Fruit fly (Drosophila melanogaster): Measurements from ENCODE around the gene Eig71Ej.
A peak's percentile ranks its signal among the peaks of the same experiment; 100 is the strongest.

Gene Eig71Ej

dm6 chr3L:15625676-15626414 is 35.0 kb downstream of the Eig71Ej start:
- TF ChIP-seq Abd-B (GFP tag; optimal IDR thresholded peaks at IDR 0.05) (no peak), lola (GFP tag; optimal IDR thresholded peaks at IDR 0.05) (no peak), Dfd (GFP tag; optimal IDR thresholded peaks at IDR 0.05) (peak; percentile 51), GATAd (GFP tag; optimal IDR thresholded peaks at IDR 0.05) (no peak), Hnf4 (GFP tag; optimal IDR thresholded peaks at IDR 0.05) (peak; percentile 78), h (GFP tag; optimal IDR thresholded peaks at IDR 0.05) (peak; percentile 94), ey (GFP tag; optimal IDR thresholded peaks at IDR 0.05) (peak; percentile 84), dsf (GFP tag; optimal IDR thresholded peaks at IDR 0.05; ENCODE audit: borderline replicate concordance) (peak; percentile 35), HLH106 (tag; optimal IDR thresholded peaks at IDR 0.05) (peak; percentile 98), OdsH (GFP tag; optimal IDR thresholded peaks at IDR 0.05) (peak; percentile 96), Myc (optimal IDR thresholded peaks at IDR 0.05) (no peak), psq (GFP tag; optimal IDR thresholded peaks at IDR 0.05) (peak; percentile 97), N (GFP tag; optimal IDR thresholded peaks at IDR 0.05) (no peak), jim (GFP tag; optimal IDR thresholded peaks at IDR 0.05) (no peak), Dif (GFP tag; optimal IDR thresholded peaks at IDR 0.05; ENCODE audit: partially characterized antibody) (peak; percentile 28), brk (GFP tag; optimal IDR thresholded peaks at IDR 0.05) (peak; percentile 77), Jra (GFP tag; optimal IDR thresholded peaks at IDR 0.05) (peak; percentile 58), dl (GFP tag; optimal IDR thresholded peaks at IDR 0.05; ENCODE audit: insufficient read depth in 1 of 2, partially characterized antibody in 2 of 2) (peak; percentile 8 to 42), Mio (GFP tag; optimal IDR thresholded peaks at IDR 0.05) (no peak), Hr83 (GFP tag; optimal IDR thresholded peaks at IDR 0.05; ENCODE audit: poor library complexity, severe bottlenecking) (peak; percentile 86), dmrt93B (GFP tag; optimal IDR thresholded peaks at IDR 0.05) (peak; percentile 95), fru (GFP tag; optimal IDR thresholded peaks at IDR 0.05) (peak; percentile 92), CrebA (GFP tag; optimal IDR thresholded peaks at IDR 0.05; ENCODE audit: borderline replicate concordance) (peak; percentile 22), sv (GFP tag; optimal IDR thresholded peaks at IDR 0.05) (peak; percentile 79), sage (GFP tag; optimal IDR thresholded peaks at IDR 0.05) (peak; percentile 79), rgr (GFP tag; optimal IDR thresholded peaks at IDR 0.05) (peak; percentile 94), woc (GFP tag; optimal IDR thresholded peaks at IDR 0.05) (peak; percentile 78), Rel (GFP tag; optimal IDR thresholded peaks at IDR 0.05) (no peak), Rel (tag; optimal IDR thresholded peaks at IDR 0.05) (peak; percentile 51), pan (optimal IDR thresholded peaks at IDR 0.05) (no peak), Sp1 (GFP tag; optimal IDR thresholded peaks at IDR 0.05) (peak; percentile 97), CG9705 (GFP tag; optimal IDR thresholded peaks at IDR 0.05) (peak; percentile 85), Hr78 (GFP tag; optimal IDR thresholded peaks at IDR 0.05) (no peak), CG32264 (GFP tag; optimal IDR thresholded peaks at IDR 0.05) (peak; percentile 9), Vsx2 (GFP tag; optimal IDR thresholded peaks at IDR 0.05; ENCODE audit: partially characterized antibody) (peak; percentile 42), tai (GFP tag; optimal IDR thresholded peaks at IDR 0.05) (peak; percentile 43), usp (GFP tag; optimal IDR thresholded peaks at IDR 0.05) (no peak), foxo (GFP tag; optimal IDR thresholded peaks at IDR 0.05) (peak; percentile 29 to 98), br (GFP tag; optimal IDR thresholded peaks at IDR 0.05) (peak; percentile 61)

dm6 chr3L:15624944-15625610 is 35.7 kb downstream of the Eig71Ej start:
- TF ChIP-seq jim (GFP tag; optimal IDR thresholded peaks at IDR 0.05) = peak; percentile 32
- peak; percentile 9 for TF ChIP-seq Rel (GFP tag; optimal IDR thresholded peaks at IDR 0.05)
- no peak for TF ChIP-seq Rel (tag; optimal IDR thresholded peaks at IDR 0.05)
- TF ChIP-seq fru (GFP tag; optimal IDR thresholded peaks at IDR 0.05) = no peak
- no peak for TF ChIP-seq CG9705 (GFP tag; optimal IDR thresholded peaks at IDR 0.05)
- TF ChIP-seq Dif (GFP tag; optimal IDR thresholded peaks at IDR 0.05; ENCODE audit: partially characterized antibody) = peak; percentile 8
- peak; percentile 11 for TF ChIP-seq Hr83 (GFP tag; optimal IDR thresholded peaks at IDR 0.05; ENCODE audit: poor library complexity, severe bottlenecking)
- no peak for TF ChIP-seq Hnf4 (GFP tag; optimal IDR thresholded peaks at IDR 0.05)
- no peak for TF ChIP-seq Hr78 (GFP tag; optimal IDR thresholded peaks at IDR 0.05)
